Fruit fly (Drosophila melanogaster): ENCODE measurements around the gene ppk24.

DNA sequence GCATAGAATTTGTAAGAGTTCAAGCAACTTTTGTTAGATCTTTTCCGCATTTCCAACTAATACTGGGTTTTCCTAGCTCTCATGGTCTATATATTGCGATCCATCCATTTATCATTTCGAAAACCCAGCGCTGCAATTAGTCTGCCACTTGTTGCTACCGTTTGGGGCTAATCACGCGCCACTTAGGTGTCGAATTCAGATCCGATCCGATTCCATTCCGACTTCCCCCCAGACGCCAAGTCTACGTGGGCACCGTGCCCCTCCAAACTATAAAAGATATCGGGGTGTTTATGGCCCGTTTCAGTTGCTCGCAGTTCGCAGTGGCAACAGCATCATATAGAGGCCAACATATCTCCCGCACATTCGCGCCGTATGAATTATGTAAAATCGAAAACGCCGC is 8.2 kb upstream of the ppk24 start, which contains the start of gene CAH6:
- TF ChIP-seq kay (GFP tag; ENCODE audit: borderline replicate concordance) (no peak), Hr96 (GFP tag; optimal IDR thresholded peaks at IDR 0.05) (no peak), CG14711 (tag; optimal IDR thresholded peaks at IDR 0.05) (no peak), bab1 (GFP tag; optimal IDR thresholded peaks at IDR 0.05) (no peak), Crg-1 (GFP tag; optimal IDR thresholded peaks at IDR 0.05) (no peak), CG5204 (GFP tag; optimal IDR thresholded peaks at IDR 0.05) (no peak), cnc (optimal IDR thresholded peaks at IDR 0.05) (no peak), tj (GFP tag; optimal IDR thresholded peaks at IDR 0.05) (no peak)
